Fruit fly (Drosophila melanogaster): Measurements from ENCODE around the gene ND-13B.

Gene ND-13B

DNA sequence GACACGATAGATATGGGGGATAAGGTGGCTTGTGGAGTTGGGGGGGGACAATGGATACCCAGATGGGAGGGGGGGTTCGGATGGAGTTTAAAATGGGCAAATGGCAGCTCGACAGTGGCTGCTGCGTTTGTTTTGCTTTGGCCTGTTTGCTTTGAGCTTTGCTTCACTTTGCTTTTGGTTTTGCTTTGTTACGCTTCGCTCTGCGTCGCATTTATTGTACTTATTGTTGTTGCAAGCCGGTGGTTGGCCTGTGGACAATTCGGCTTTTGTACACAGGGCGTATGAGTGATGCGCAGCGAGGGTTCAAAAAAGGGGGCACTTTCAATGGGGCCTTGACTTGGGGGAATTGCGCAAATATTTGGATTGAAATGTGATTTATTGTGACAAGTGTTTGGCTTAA is 47.2 kb upstream of the ND-13B start (continued):
- TF ChIP-seq aop (GFP tag; IDR thresholded peaks at IDR 0.05) (no peak), CG10979 (tag; optimal IDR thresholded peaks at IDR 0.05) (no peak), MESR4 (GFP tag; optimal IDR thresholded peaks at IDR 0.05) (no peak), CG3163 (GFP tag; optimal IDR thresholded peaks at IDR 0.05) (no peak), CG6175 (GFP tag; IDR thresholded peaks at IDR 0.05) (no peak), Awh (GFP tag; IDR thresholded peaks at IDR 0.05) (peak; percentile 53), CG16815 (GFP tag; optimal IDR thresholded peaks at IDR 0.05) (no peak), CG11247 (GFP tag; IDR thresholded peaks at IDR 0.05) (no peak), E2f1 (GFP tag; IDR thresholded peaks at IDR 0.05) (no peak), HHEX (GFP tag; optimal IDR thresholded peaks at IDR 0.05) (peak; percentile 51), lab (GFP tag; optimal IDR thresholded peaks at IDR 0.05) (peak; percentile 29), CG2202 (tag; optimal IDR thresholded peaks at IDR 0.05) (no peak), D19B (GFP tag; optimal IDR thresholded peaks at IDR 0.05) (no peak), Dad (GFP tag; optimal IDR thresholded peaks at IDR 0.05) (no peak), fd64A (GFP tag; optimal IDR thresholded peaks at IDR 0.05) (peak; percentile 58), bsh (GFP tag; optimal IDR thresholded peaks at IDR 0.05) (peak in 1 of 2 experiments; percentile 26), CG31441 (GFP tag; IDR thresholded peaks at IDR 0.05) (no peak), CG17385 (GFP tag; optimal IDR thresholded peaks at IDR 0.05) (no peak), CG7372 (GFP tag; IDR thresholded peaks at IDR 0.05) (peak; percentile 52; the same call in 1 of the 2 replicates), Hr51 (GFP tag; optimal IDR thresholded peaks at IDR 0.05) (no peak), nau (GFP tag; optimal IDR thresholded peaks at IDR 0.05) (peak; percentile 41), lilli (GFP tag; optimal IDR thresholded peaks at IDR 0.05) (no peak), CG1603 (tag; optimal IDR thresholded peaks at IDR 0.05) (peak; percentile 29), CTCF (GFP tag; optimal IDR thresholded peaks at IDR 0.05) (no peak), CG18599 (GFP tag; optimal IDR thresholded peaks at IDR 0.05) (no peak), chm (GFP tag; IDR thresholded peaks at IDR 0.05) (0 out of 2 replicates have a peak, but pooled peaks have one; percentile 17), CG8290 (GFP tag; optimal IDR thresholded peaks at IDR 0.05) (no peak), CG8290 (tag; optimal IDR thresholded peaks at IDR 0.05) (peak in 1 of 2 experiments; percentile 24), CG8359 (GFP tag; optimal IDR thresholded peaks at IDR 0.05; ENCODE audit: borderline replicate concordance) (no peak), so (GFP tag; IDR thresholded peaks at IDR 0.05) (peak; percentile 74; the same call in 2 of the 3 replicates), ase (GFP tag; IDR thresholded peaks at IDR 0.05) (no peak), CG2116 (GFP tag; optimal IDR thresholded peaks at IDR 0.05) (no peak), sens (GFP tag) (peak; percentile 70), ac (GFP tag; optimal IDR thresholded peaks at IDR 0.05) (no peak), Rfx (GFP tag; IDR thresholded peaks at IDR 0.05) (0 out of 2 replicates have a peak, but pooled peaks have one; percentile 7), Stat92E (GFP tag; optimal IDR thresholded peaks at IDR 0.05) (no peak), Sry-β (GFP tag; optimal IDR thresholded peaks at IDR 0.05) (peak; percentile 4), H2.0 (GFP tag; IDR thresholded peaks at IDR 0.05) (no peak), B-H2 (GFP tag; optimal IDR thresholded peaks at IDR 0.05) (no peak), CG6654 (GFP tag; optimal IDR thresholded peaks at IDR 0.05) (no peak), CG31224 (GFP tag; IDR thresholded peaks at IDR 0.05) (peak; percentile 20; the same call in 1 of the 2 replicates), gem (tag; optimal IDR thresholded peaks at IDR 0.05) (no peak), amos (GFP tag; IDR thresholded peaks at IDR 0.05; ENCODE audit: partially characterized antibody) (no peak), stc (GFP tag; IDR thresholded peaks at IDR 0.05) (peak; percentile 44; the same call in 1 of the 2 replicates), Blimp-1 (GFP tag; optimal IDR thresholded peaks at IDR 0.05) (peak; percentile 26), stwl (tag; optimal IDR thresholded peaks at IDR 0.05) (no peak), CG2875 (GFP tag; optimal IDR thresholded peaks at IDR 0.05) (peak; percentile 38), run (tag; optimal IDR thresholded peaks at IDR 0.05) (no peak), CG18011 (GFP tag; optimal IDR thresholded peaks at IDR 0.05) (no peak), ems (GFP tag; optimal IDR thresholded peaks at IDR 0.05) (no peak), CG11504 (tag; optimal IDR thresholded peaks at IDR 0.05) (no peak)
